Worm (Caenorhabditis elegans): ENCODE data around the gene fbxa-170.

fbxa-170 gene

ce11 chrX:1664925-1665324 is 13.0 kb downstream of the fbxa-170 start, which contains the start of gene R09H3.2:
TSS of gene R09H3.2 (minus strand) at chrX:1665025.
- no peak for TF ChIP-seq ceh-36 (tag; optimal IDR thresholded peaks at IDR 0.05)
- TF ChIP-seq tbx-37 (GFP tag; conservative IDR thresholded peaks at IDR 0.05) = no peak
- TF ChIP-seq flt-1 (GFP tag; IDR thresholded peaks at IDR 0.05) = no peak
- no peak for TF ChIP-seq hmbx-1 (tag; optimal IDR thresholded peaks at IDR 0.05)

ce11 chrX:1655207-1655606 is 22.7 kb downstream of the fbxa-170 start, which contains the start of gene tbx-32:
TSS of gene tbx-32 (plus strand) at chrX:1655507.
- TF ChIP-seq tbx-11 (GFP tag; IDR thresholded peaks at IDR 0.05) (no peak), ceh-13 (GFP tag; optimal IDR thresholded peaks at IDR 0.05) (no peak), ceh-36 (tag; optimal IDR thresholded peaks at IDR 0.05) (no peak), hmg-4 (GFP tag; optimal IDR thresholded peaks at IDR 0.05) (no peak), tbx-37 (GFP tag; conservative IDR thresholded peaks at IDR 0.05) (no peak), ama-1 (optimal IDR thresholded peaks at IDR 0.05) (no peak), pes-1 (GFP tag; IDR thresholded peaks at IDR 0.05) (no peak), sea-1 (GFP tag; conservative IDR thresholded peaks at IDR 0.05) (no peak), flt-1 (GFP tag; IDR thresholded peaks at IDR 0.05) (no peak), hmbx-1 (tag; optimal IDR thresholded peaks at IDR 0.05) (no peak), aly-1 (tag; optimal IDR thresholded peaks at IDR 0.05) (no peak), tra-4 (tag; optimal IDR thresholded peaks at IDR 0.05) (no peak), F13C5.2 (tag; optimal IDR thresholded peaks at IDR 0.05) (no peak), B0310.2 (tag; optimal IDR thresholded peaks at IDR 0.05) (no peak), ets-7 (tag; optimal IDR thresholded peaks at IDR 0.05) (no peak), hnd-1 (tag; optimal IDR thresholded peaks at IDR 0.05) (no peak), scrt-1 (GFP tag; IDR thresholded peaks at IDR 0.05) (no peak)

DNA sequence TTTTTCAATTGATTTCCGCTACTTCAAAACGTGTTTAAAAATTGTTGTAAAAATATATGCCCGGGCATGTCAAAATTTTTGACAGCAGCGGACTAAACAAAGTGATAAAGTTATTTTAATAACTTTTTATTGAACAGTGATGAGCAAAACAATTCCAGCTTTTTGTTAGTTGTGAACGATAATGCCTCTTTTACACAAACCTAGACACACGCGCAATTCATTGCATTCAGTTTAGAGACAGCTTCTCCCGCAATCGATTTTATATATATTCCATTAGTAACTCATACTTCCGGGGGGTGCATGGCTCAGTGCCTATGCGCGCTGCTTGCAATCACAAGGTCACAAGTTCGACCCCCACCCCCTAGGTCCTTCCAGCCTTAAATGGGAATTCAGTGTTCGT is 23.8 kb downstream of the fbxa-170 start, which contains the start of gene ZK380.6:
Gene ZK380.6, plus strand, starts transcription at position 301 of the 400 bp plus-strand sequence.
- TF ChIP-seq hmbx-1 (tag; optimal IDR thresholded peaks at IDR 0.05) (no peak), ama-1 (optimal IDR thresholded peaks at IDR 0.05) (no peak), pes-1 (GFP tag; IDR thresholded peaks at IDR 0.05) (no peak), ceh-36 (tag; optimal IDR thresholded peaks at IDR 0.05) (no peak), aly-1 (tag; optimal IDR thresholded peaks at IDR 0.05) (no peak)

- TF ChIP-seq hmg-4 (GFP tag; optimal IDR thresholded peaks at IDR 0.05) (no peak), ceh-36 (tag; optimal IDR thresholded peaks at IDR 0.05) (no peak), hnd-1 (tag; optimal IDR thresholded peaks at IDR 0.05) (no peak)
Measured at ce11 chrX:1651668-1652067, 26.3 kb downstream of the fbxa-170 start, which contains the start of gene ZK380.4. TSS of gene ZK380.4 (minus strand) at chrX:1651994.

- TF ChIP-seq sea-1 (GFP tag; conservative IDR thresholded peaks at IDR 0.05) = no peak
- no peak for TF ChIP-seq aly-1 (tag; optimal IDR thresholded peaks at IDR 0.05)
- TF ChIP-seq ceh-13 (GFP tag; optimal IDR thresholded peaks at IDR 0.05) = no peak
Measured at ce11 chrX:1643442-1644096, 34.4 kb downstream of the fbxa-170 start.

DNA sequence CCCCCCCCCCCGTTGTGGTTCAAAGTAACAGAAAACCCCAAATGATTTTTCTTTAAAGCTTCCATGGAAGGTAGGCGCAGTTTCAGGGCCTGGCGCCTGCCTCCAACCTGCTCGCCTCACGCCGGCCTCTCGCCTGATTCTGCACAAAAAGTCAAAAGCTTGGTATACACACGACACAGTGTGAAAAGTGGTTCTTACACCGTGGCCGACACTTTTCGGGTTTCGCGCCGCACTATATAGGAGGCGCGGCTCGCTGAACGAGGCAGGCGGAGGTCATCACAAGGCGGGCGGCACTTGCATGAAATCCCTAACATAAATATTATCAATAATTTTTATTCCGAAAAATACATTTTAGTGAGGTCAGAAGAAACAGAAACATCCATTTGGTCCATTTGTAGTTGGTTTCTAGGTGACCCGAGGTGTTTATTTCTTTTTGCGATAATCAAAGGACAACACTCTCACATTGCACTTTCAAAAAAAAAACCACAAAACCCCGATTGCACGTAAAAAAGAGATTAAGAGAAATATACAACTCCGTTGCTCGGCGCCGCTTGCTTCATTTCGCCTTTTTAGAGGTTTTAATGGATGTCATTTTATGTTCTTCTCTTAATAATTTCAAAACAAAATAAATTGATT is 46.9 kb downstream of the fbxa-170 start, which contains the start of gene ZK380.2:
Gene ZK380.2, plus strand, starts transcription at position 586 of the 636 bp plus-strand sequence.
- TF ChIP-seq sea-1 (GFP tag; conservative IDR thresholded peaks at IDR 0.05) (no peak), tbx-37 (GFP tag; conservative IDR thresholded peaks at IDR 0.05) (no peak), hmbx-1 (tag; optimal IDR thresholded peaks at IDR 0.05) (no peak), hnd-1 (tag; optimal IDR thresholded peaks at IDR 0.05) (no peak), tbx-11 (GFP tag; IDR thresholded peaks at IDR 0.05) (no peak), ceh-36 (tag; optimal IDR thresholded peaks at IDR 0.05) (no peak), ets-7 (tag; optimal IDR thresholded peaks at IDR 0.05) (no peak), scrt-1 (GFP tag; IDR thresholded peaks at IDR 0.05) (no peak), hmg-4 (GFP tag; optimal IDR thresholded peaks at IDR 0.05) (no peak), B0310.2 (tag; optimal IDR thresholded peaks at IDR 0.05) (no peak), pes-1 (GFP tag; IDR thresholded peaks at IDR 0.05) (no peak), aly-1 (tag; optimal IDR thresholded peaks at IDR 0.05) (no peak), flt-1 (GFP tag; IDR thresholded peaks at IDR 0.05) (no peak), F13C5.2 (tag; optimal IDR thresholded peaks at IDR 0.05) (no peak), ceh-13 (GFP tag; optimal IDR thresholded peaks at IDR 0.05) (no peak), tra-4 (tag; optimal IDR thresholded peaks at IDR 0.05) (no peak), ama-1 (optimal IDR thresholded peaks at IDR 0.05) (no peak)

DNA sequence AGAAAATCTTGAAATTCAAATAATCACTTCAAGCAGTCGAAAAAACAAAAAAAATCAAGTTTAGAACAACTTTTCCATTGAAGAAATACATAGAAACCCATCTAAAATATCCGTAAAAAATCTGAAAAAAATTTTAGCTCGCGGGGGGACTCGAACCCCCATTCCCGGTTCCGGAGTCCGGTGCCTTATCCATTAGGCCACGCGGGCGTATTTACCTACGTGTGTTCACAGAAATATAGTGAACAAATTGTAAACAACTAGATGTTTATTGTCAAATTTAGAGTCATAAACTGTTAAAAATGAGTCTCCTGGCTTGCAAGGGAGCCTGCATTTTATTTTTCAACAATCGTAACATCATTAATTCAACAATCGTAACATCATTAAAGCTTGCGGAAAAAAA is 48.2 kb downstream of the fbxa-170 start:
- no peak for TF ChIP-seq tbx-11 (GFP tag; IDR thresholded peaks at IDR 0.05)

- TF ChIP-seq aly-1 (tag; optimal IDR thresholded peaks at IDR 0.05) (no peak), flt-1 (GFP tag; IDR thresholded peaks at IDR 0.05) (no peak), scrt-1 (GFP tag; IDR thresholded peaks at IDR 0.05) (no peak), tra-4 (tag; optimal IDR thresholded peaks at IDR 0.05) (no peak), sea-1 (GFP tag; conservative IDR thresholded peaks at IDR 0.05) (no peak), tbx-11 (GFP tag; IDR thresholded peaks at IDR 0.05) (no peak), F13C5.2 (tag; optimal IDR thresholded peaks at IDR 0.05) (no peak), hnd-1 (tag; optimal IDR thresholded peaks at IDR 0.05) (no peak), hmbx-1 (tag; optimal IDR thresholded peaks at IDR 0.05) (no peak), ceh-36 (tag; optimal IDR thresholded peaks at IDR 0.05) (no peak)
Measured at ce11 chrX:1627837-1628236, 50.1 kb downstream of the fbxa-170 start, which contains the start of gene fbxb-58. TSS of gene fbxb-58 (plus strand) at chrX:1628137.
